Worm (Caenorhabditis elegans) whole organism, L2 larva: Measurements from ENCODE around the gene flr-4.

ENCODE experiments used
- C34F6.9 ChIP-seq: fragments of 150-350 bp; optimal IDR thresholded peaks from 2 replicates; lab custom pipeline; 2014; ENCODE audit warnings: missing biosample characterization, missing genetic modification characterization
- F13H6.1 ChIP-seq: sonication (generic microtip); optimal IDR thresholded peaks from 2 replicates; lab custom pipeline; 2016; ENCODE audit warnings: missing genetic modification characterization, missing compliant biosample characterization
- R02D3.7 ChIP-seq: fragments of 150-350 bp; optimal IDR thresholded peaks from 2 replicates; lab custom pipeline; 2014; ENCODE audit warnings: missing biosample characterization, missing genetic modification characterization
- ZK546.5 ChIP-seq: sonication (generic microtip); optimal IDR thresholded peaks from 2 replicates; lab custom pipeline; 2017; ENCODE audit warnings: missing biosample characterization, missing genetic modification characterization
- ama-1 ChIP-seq: fragments of 150-350 bp; optimal IDR thresholded peaks from 2 replicates; lab custom pipeline; 2018; ENCODE audit warnings: inconsistent platforms
- blmp-1 ChIP-seq: sonication (generic microtip); optimal IDR thresholded peaks from 2 replicates; lab custom pipeline; 2017; ENCODE audit warnings: missing genetic modification characterization, mild to moderate bottlenecking, missing compliant biosample characterization, antibody characterized with exemption, moderate library complexity; ENCODE audit not compliant: insufficient read depth
- ceh-16 ChIP-seq: fragments of 150-350 bp; optimal IDR thresholded peaks from 2 replicates; lab custom pipeline; 2014; ENCODE audit warnings: missing biosample characterization, missing genetic modification characterization
- ceh-82 ChIP-seq: fragments of 150-350 bp; optimal IDR thresholded peaks from 2 replicates; lab custom pipeline; 2014; ENCODE audit warnings: missing biosample characterization, missing genetic modification characterization
- crh-2 ChIP-seq: sonication (generic microtip); optimal IDR thresholded peaks from 2 replicates; lab custom pipeline; 2017; ENCODE audit warnings: missing biosample characterization, missing genetic modification characterization
- dmd-4 ChIP-seq: sonication (generic microtip); optimal IDR thresholded peaks from 2 replicates; lab custom pipeline; 2017; ENCODE audit warnings: missing biosample characterization, missing genetic modification characterization
- egl-27 ChIP-seq: sonication (generic microtip); optimal IDR thresholded peaks from 3 replicates; lab custom pipeline; 2017; ENCODE audit warnings: missing biosample characterization, missing genetic modification reagents, missing genetic modification characterization
- elt-3 ChIP-seq: sonication (generic microtip); optimal IDR thresholded peaks from 2 replicates; lab custom pipeline; 2017; ENCODE audit warnings: missing biosample characterization, missing genetic modification characterization
- fos-1 ChIP-seq: fragments of 150-350 bp; optimal IDR thresholded peaks from 2 replicates; lab custom pipeline; 2014; ENCODE audit warnings: missing biosample characterization, missing genetic modification characterization
- lin-11 ChIP-seq: fragments of 150-350 bp; sonication (generic microtip); optimal IDR thresholded peaks from 2 replicates; lab custom pipeline; 2014; ENCODE audit warnings: missing biosample characterization, missing genetic modification characterization, inconsistent platforms, mixed read lengths
- lin-13 ChIP-seq: fragments of 150-350 bp; optimal IDR thresholded peaks from 2 replicates; lab custom pipeline; 2014; ENCODE audit warnings: missing biosample characterization, missing genetic modification reagents, missing genetic modification characterization
- lsy-2 ChIP-seq, 2 experiments: fragments of 150-350 bp in 1 of 2; sonication (generic microtip) in 1 of 2; optimal IDR thresholded peaks; 2 replicates each; lab custom pipeline; 2014 to 2017; ENCODE audit warnings: missing biosample characterization in 2 of 2, missing genetic modification characterization in 2 of 2
- mab-5 ChIP-seq: fragments of 150-350 bp; optimal IDR thresholded peaks from 2 replicates; lab custom pipeline; 2014; ENCODE audit warnings: missing biosample characterization, missing genetic modification characterization
- mbf-1 ChIP-seq: sonication (generic microtip); optimal IDR thresholded peaks from 2 replicates; lab custom pipeline; 2017; ENCODE audit warnings: missing biosample characterization, missing genetic modification characterization
- mdl-1 ChIP-seq, 2 experiments: fragments of 150-350 bp in 1 of 2; sonication (generic microtip) in 1 of 2; optimal IDR thresholded peaks; 2 replicates each; lab custom pipeline; 2017; ENCODE audit warnings: missing biosample characterization in 2 of 2, missing genetic modification characterization in 2 of 2
- nhr-10 ChIP-seq: sonication (generic microtip); optimal IDR thresholded peaks from 2 replicates; lab custom pipeline; 2017; ENCODE audit warnings: missing biosample characterization, missing genetic modification characterization
- nhr-11 ChIP-seq: fragments of 150-350 bp; optimal IDR thresholded peaks from 2 replicates; lab custom pipeline; 2014; ENCODE audit warnings: missing biosample characterization, missing genetic modification characterization
- nhr-12 ChIP-seq: fragments of 150-350 bp; optimal IDR thresholded peaks from 2 replicates; lab custom pipeline; 2014; ENCODE audit warnings: missing biosample characterization, missing genetic modification characterization
- nhr-129 ChIP-seq: fragments of 150-350 bp; optimal IDR thresholded peaks from 2 replicates; lab custom pipeline; 2014; ENCODE audit warnings: missing biosample characterization, missing genetic modification characterization
- nhr-21 ChIP-seq: fragments of 150-350 bp; optimal IDR thresholded peaks from 2 replicates; lab custom pipeline; 2014; ENCODE audit warnings: missing biosample characterization, missing genetic modification characterization
- nhr-237 ChIP-seq: fragments of 150-350 bp; optimal IDR thresholded peaks from 2 replicates; lab custom pipeline; 2014; ENCODE audit warnings: missing biosample characterization, missing genetic modification characterization
- nhr-25 ChIP-seq: fragments of 150-350 bp; sonication (generic microtip); optimal IDR thresholded peaks from 3 replicates; lab custom pipeline; 2014; ENCODE audit warnings: missing biosample characterization, missing genetic modification characterization
- nhr-6 ChIP-seq: fragments of 150-350 bp; optimal IDR thresholded peaks from 2 replicates; lab custom pipeline; 2014; ENCODE audit warnings: missing biosample characterization, missing genetic modification characterization
- nhr-77 ChIP-seq: fragments of 150-350 bp; optimal IDR thresholded peaks from 2 replicates; lab custom pipeline; 2014; ENCODE audit warnings: missing biosample characterization, missing genetic modification characterization
- peb-1 ChIP-seq: fragments of 150-350 bp; optimal IDR thresholded peaks from 2 replicates; lab custom pipeline; 2014; ENCODE audit warnings: missing biosample characterization, missing genetic modification characterization
- sem-4 ChIP-seq: fragments of 150-350 bp; optimal IDR thresholded peaks from 2 replicates; lab custom pipeline; 2014; ENCODE audit warnings: missing biosample characterization, missing genetic modification reagents, missing genetic modification characterization
- skn-1 ChIP-seq: sonication (generic microtip); optimal IDR thresholded peaks from 2 replicates; lab custom pipeline; 2017; ENCODE audit warnings: missing biosample characterization, missing genetic modification characterization
- sma-3 ChIP-seq: sonication (generic microtip); optimal IDR thresholded peaks from 2 replicates; lab custom pipeline; 2016; ENCODE audit warnings: missing genetic modification reagents, missing genetic modification characterization, missing compliant biosample characterization
- sma-9 ChIP-seq, 2 experiments: fragments of 150-350 bp in 1 of 2; sonication (generic microtip) in 1 of 2; optimal IDR thresholded peaks; 2 replicates each; lab custom pipeline; 2014 to 2016; ENCODE audit warnings: missing genetic modification characterization in 2 of 2, mild to moderate bottlenecking in 1 of 2, missing biosample characterization in 1 of 2, missing compliant biosample characterization in 1 of 2, missing genetic modification reagents in 1 of 2, moderate library complexity in 1 of 2
- snpc-4 ChIP-seq: fragments of 150-350 bp; optimal IDR thresholded peaks from 2 replicates; lab custom pipeline; 2014; ENCODE audit warnings: missing biosample characterization, missing genetic modification characterization
- unc-39 ChIP-seq: fragments of 150-350 bp; optimal IDR thresholded peaks from 2 replicates; lab custom pipeline; 2014; ENCODE audit warnings: missing biosample characterization, missing genetic modification characterization
- unc-55 ChIP-seq: fragments of 150-350 bp; sonication (generic microtip); optimal IDR thresholded peaks from 3 replicates; lab custom pipeline; 2014; ENCODE audit warnings: missing biosample characterization, missing genetic modification reagents, missing genetic modification characterization
- unc-62 ChIP-seq: fragments of 150-350 bp; optimal IDR thresholded peaks from 2 replicates; lab custom pipeline; 2014; ENCODE audit warnings: missing biosample characterization, missing genetic modification reagents, missing genetic modification characterization
- zag-1 ChIP-seq: fragments of 150-350 bp; optimal IDR thresholded peaks from 2 replicates; lab custom pipeline; 2014; ENCODE audit warnings: missing biosample characterization, missing genetic modification characterization
- ztf-1 ChIP-seq: fragments of 200-800 bp; sonication (Bioruptor generic); conservative IDR thresholded peaks from 2 replicates; pipeline ENCODE4 v1.3.6; 2022; ENCODE audit warnings: missing genetic modification characterization, missing compliant biosample characterization
- ztf-11 ChIP-seq: sonication (generic microtip); optimal IDR thresholded peaks from 2 replicates; lab custom pipeline; 2017; ENCODE audit warnings: missing biosample characterization, missing genetic modification characterization
- ztf-4 ChIP-seq: fragments of 150-350 bp; optimal IDR thresholded peaks from 2 replicates; lab custom pipeline; 2014; ENCODE audit warnings: missing biosample characterization, missing genetic modification characterization

Gene flr-4

ce11 chrX:15100369-15100963, 11.3 kb downstream of the flr-4 start, which contains the start of gene dhhc-1:
Gene dhhc-1, minus strand, starts transcription at chrX:15100419.
- TF ChIP-seq sem-4 (peak; percentile 34), lsy-2 (tag; optimal IDR thresholded peaks at IDR 0.05; lab: Kevin White, UChicago) (peak in 1 of 2 experiments; percentile 43), sma-3 (GFP tag; lab: Kevin White, UChicago) (no peak), F13H6.1 (tag; lab: Kevin White, UChicago) (peak; percentile 68), fos-1 (tag; lab: Kevin White, UChicago) (peak; percentile 90), ceh-82 (tag; lab: Kevin White, UChicago) (no peak), nhr-10 (tag; lab: Kevin White, UChicago) (no peak), unc-55 (GFP tag; lab: Kevin White, UChicago) (peak; percentile 59), nhr-21 (tag; lab: Kevin White, UChicago) (no peak), mbf-1 (tag; lab: Kevin White, UChicago) (no peak), elt-3 (tag; lab: Kevin White, UChicago) (no peak), lin-13 (no peak), skn-1 (no peak), C34F6.9 (tag; lab: Kevin White, UChicago) (peak; percentile 48), blmp-1 (tag; lab: Kevin White, UChicago) (no peak), R02D3.7 (tag; lab: Kevin White, UChicago) (no peak), nhr-237 (no peak), snpc-4 (tag; lab: Kevin White, UChicago) (peak; percentile 40), mab-5 (tag; lab: Kevin White, UChicago) (no peak), crh-2 (tag; lab: Kevin White, UChicago) (peak; percentile 57), zag-1 (tag; lab: Kevin White, UChicago) (no peak), ztf-1 (GFP tag; lab: Robert Waterston, UW) (no peak), mdl-1 (tag; optimal IDR thresholded peaks at IDR 0.05; lab: Kevin White, UChicago) (no peak), nhr-12 (tag; lab: Kevin White, UChicago) (no peak), nhr-129 (tag; lab: Kevin White, UChicago) (peak; percentile 74), ztf-4 (no peak), nhr-25 (tag; lab: Kevin White, UChicago) (no peak), sma-9 (GFP tag; optimal IDR thresholded peaks at IDR 0.05; lab: Kevin White, UChicago) (peak; percentile 60), sma-9 (tag; optimal IDR thresholded peaks at IDR 0.05; lab: Kevin White, UChicago) (no peak), ZK546.5 (tag; lab: Kevin White, UChicago) (no peak), unc-39 (tag; lab: Kevin White, UChicago) (no peak), peb-1 (tag; lab: Kevin White, UChicago) (no peak), ama-1 (lab: Kevin White, UChicago) (no peak), unc-62 (GFP tag; lab: Kevin White, UChicago) (no peak), dmd-4 (no peak), lin-11 (tag; lab: Kevin White, UChicago) (peak; percentile 29), nhr-6 (tag; lab: Kevin White, UChicago) (no peak), ceh-16 (no peak), ztf-11 (tag; lab: Kevin White, UChicago) (no peak)

- TF ChIP-seq mab-5 (tag; lab: Kevin White, UChicago): no peak
- no peak for TF ChIP-seq F13H6.1 (tag; lab: Kevin White, UChicago)
- TF ChIP-seq ceh-82 (tag; lab: Kevin White, UChicago): no peak
- TF ChIP-seq sma-3 (GFP tag; lab: Kevin White, UChicago): no peak
- no peak for TF ChIP-seq nhr-237
- no peak for TF ChIP-seq nhr-129 (tag; lab: Kevin White, UChicago)
- TF ChIP-seq zag-1 (tag; lab: Kevin White, UChicago): no peak
- no peak for TF ChIP-seq ztf-11 (tag; lab: Kevin White, UChicago)
- TF ChIP-seq C34F6.9 (tag; lab: Kevin White, UChicago): no peak
- no peak for TF ChIP-seq skn-1
- TF ChIP-seq nhr-21 (tag; lab: Kevin White, UChicago): no peak
- TF ChIP-seq egl-27 (tag; lab: Kevin White, UChicago): no peak
- no peak for TF ChIP-seq nhr-77
- TF ChIP-seq fos-1 (tag; lab: Kevin White, UChicago): no peak
- TF ChIP-seq blmp-1 (tag; lab: Kevin White, UChicago): no peak
- TF ChIP-seq peb-1 (tag; lab: Kevin White, UChicago): no peak
- TF ChIP-seq nhr-10 (tag; lab: Kevin White, UChicago): no peak
- TF ChIP-seq nhr-11 (tag; lab: Kevin White, UChicago): no peak
- TF ChIP-seq, all 48 proteins: peak for 0
These were observed 14.3 kb downstream of the flr-4 start for ce11 chrX:15103481-15103880.
